Fruit fly (Drosophila melanogaster) whole organism, embryonic: ENCODE data around the gene CG31515.

Experiments used
- CG14965 ChIP-seq: fragments of 200-800 bp; sonication (Bioruptor generic); optimal IDR thresholded peaks from 2 replicates; lab custom pipeline; 2016; ENCODE audit warnings: missing biosample characterization, missing genetic modification characterization, borderline replicate concordance
- Hand ChIP-seq: fragments of 200-800 bp; sonication (Bioruptor generic); optimal IDR thresholded peaks from 2 replicates; lab custom pipeline; 2017; ENCODE audit warnings: mild to moderate bottlenecking, missing biosample characterization, missing genetic modification reagents, missing genetic modification characterization
- lilli ChIP-seq: fragments of 200-800 bp; sonication (Bioruptor generic); optimal IDR thresholded peaks from 3 replicates; lab custom pipeline; 2016; ENCODE audit warnings: missing biosample characterization, missing genetic modification characterization
- sob ChIP-seq: fragments of 200-800 bp; sonication (Bioruptor generic); IDR thresholded peaks from 2 replicates; pipeline ENCODE4 v1.3.6; 2022; ENCODE audit warnings: missing biosample characterization, missing genetic modification characterization
- unpg ChIP-seq: fragments of 200-800 bp; sonication (Bioruptor generic); optimal IDR thresholded peaks from 3 replicates; lab custom pipeline; 2018; ENCODE audit warnings: missing biosample characterization, mild to moderate bottlenecking, missing genetic modification characterization, moderate library complexity

DNA sequence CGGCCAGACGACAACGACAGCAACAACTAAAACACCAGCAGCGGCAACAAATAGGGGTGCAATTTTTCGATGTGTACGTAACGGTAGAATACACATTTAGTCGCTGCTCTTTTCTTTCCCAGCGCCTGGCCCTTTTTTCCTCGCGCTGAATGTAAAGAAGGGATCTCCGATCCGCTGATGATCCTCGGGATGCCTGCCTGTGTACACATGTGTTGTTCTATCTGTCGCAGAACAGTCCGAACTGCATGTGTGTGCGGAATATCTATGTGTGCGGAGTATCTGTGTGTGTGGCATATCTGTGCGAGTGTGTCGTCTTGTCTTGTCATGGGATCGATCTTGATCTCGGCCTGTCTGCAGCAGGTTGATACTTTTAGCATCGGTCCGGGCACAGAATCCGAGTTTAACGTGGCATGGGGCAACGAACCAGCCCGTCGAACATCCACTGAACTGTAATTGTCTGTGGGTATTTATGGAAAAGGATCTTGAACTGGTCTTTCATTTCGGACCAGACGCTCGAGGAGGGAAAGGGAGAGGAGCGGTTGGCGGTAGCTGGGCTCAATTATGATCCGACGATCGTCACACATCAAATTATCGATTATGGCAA is 44.9 kb downstream of the CG31515 start:
- no peak for TF ChIP-seq CG14965
- TF ChIP-seq Hand (GFP tag; lab: Kevin White, UChicago), result no peak
- TF ChIP-seq sob, result no peak
- no peak for TF ChIP-seq lilli (GFP tag; lab: Kevin White, UChicago)
- TF ChIP-seq unpg (GFP tag; lab: Kevin White, UChicago), result no peak
